Worm (Caenorhabditis elegans): ENCODE results near the gene cyn-6.

DNA sequence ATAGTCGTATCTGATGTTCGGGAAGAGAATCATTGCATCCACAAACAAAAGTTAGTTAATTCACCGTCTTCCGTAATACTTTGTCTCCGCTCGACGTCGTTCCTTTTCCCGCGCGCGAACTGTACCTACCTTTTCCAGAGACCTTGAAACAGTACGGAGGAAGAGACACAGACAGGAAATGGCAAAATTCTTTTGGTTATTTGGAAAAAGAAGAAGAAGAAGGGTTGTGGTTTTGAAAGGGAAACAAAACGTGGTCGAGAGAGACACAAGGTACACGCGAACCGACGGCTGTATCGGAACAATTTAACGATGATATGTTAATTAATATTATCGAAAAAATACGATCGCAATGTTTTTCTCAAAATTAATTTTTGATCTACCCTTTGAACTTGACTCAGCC, 23.2 kb upstream of the cyn-6 start:
- TF ChIP-seq sptf-1 (tag; optimal IDR thresholded peaks at IDR 0.05) (no peak), fkh-10 (GFP tag; optimal IDR thresholded peaks at IDR 0.05) (no peak), nhr-237 (tag; optimal IDR thresholded peaks at IDR 0.05) (no peak), dsc-1 (tag; optimal IDR thresholded peaks at IDR 0.05) (no peak)
